Comparison of ENCODE assay signal across 1 worm cellular context in the genomic region with DNA sequence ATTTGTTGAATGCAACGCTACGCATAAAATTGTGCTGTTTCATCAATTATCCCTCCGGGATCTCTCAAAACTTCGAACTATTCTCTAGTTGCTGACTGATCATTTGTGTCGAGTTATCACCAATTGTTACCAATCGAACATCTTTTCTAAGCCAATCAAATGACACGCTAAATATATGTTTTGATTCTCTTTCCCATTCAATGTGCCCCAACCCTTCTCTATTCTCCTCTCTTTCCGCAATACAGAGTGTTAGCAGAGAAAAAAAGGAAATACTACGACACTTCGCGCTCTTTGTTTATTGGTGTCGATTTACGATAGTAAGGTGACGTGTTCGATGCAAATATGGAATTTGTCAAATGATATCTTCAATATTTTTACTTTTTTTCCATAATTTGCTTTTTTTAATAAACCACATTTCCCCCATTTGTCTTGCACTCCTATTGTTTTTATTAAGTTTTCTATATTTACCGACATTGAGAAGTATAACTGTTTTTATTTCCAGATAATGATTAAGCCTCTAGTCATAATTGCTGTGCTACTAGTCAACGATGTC.
TF ChIP-seq lines count a peak whose summit lies in the region.

TSS of gene nucb-1 (plus strand) at position 503 of the 553 bp plus-strand sequence.

TF ChIP-seq in whole organism, L4 larva, 104 proteins besides CTCF, POLR2A, EP300 and RAD21 (continued from another document):
- TF ChIP-seq pha-4 (GFP tag; IDR thresholded peaks at IDR 0.05; lab: Robert Waterston, UW) (no peak), pha-4 (tag; optimal IDR thresholded peaks at IDR 0.05; lab: Kevin White, UChicago) (peak; percentile 66), dmd-6 (GFP tag; IDR thresholded peaks at IDR 0.05; lab: Robert Waterston, UW) (peak; percentile 33; the same call in 1 of the 2 replicates), gei-8 (GFP tag; optimal IDR thresholded peaks at IDR 0.05; lab: Kevin White, UChicago) (no peak), ceh-82 (tag; optimal IDR thresholded peaks at IDR 0.05; lab: Kevin White, UChicago) (no peak), spr-3 (GFP tag; optimal IDR thresholded peaks at IDR 0.05; lab: Kevin White, UChicago) (no peak), nhr-42 (GFP tag; IDR thresholded peaks at IDR 0.05; lab: Robert Waterston, UW) (no peak), F49E8.2 (tag; optimal IDR thresholded peaks at IDR 0.05; lab: Kevin White, UChicago; ENCODE audit: borderline replicate concordance) (no peak), nhr-28 (tag; optimal IDR thresholded peaks at IDR 0.05; lab: Kevin White, UChicago) (peak; percentile 78), jun-1 (tag; optimal IDR thresholded peaks at IDR 0.05; lab: Kevin White, UChicago) (no peak), ceh-20 (GFP tag; IDR thresholded peaks at IDR 0.05; lab: Robert Waterston, UW) (no peak), F10B5.3 (tag; optimal IDR thresholded peaks at IDR 0.05; lab: Kevin White, UChicago) (no peak), hlh-30 (tag; optimal IDR thresholded peaks at IDR 0.05; lab: Kevin White, UChicago; ENCODE audit: insufficient read depth) (peak; percentile 78), egl-43 (GFP tag; IDR thresholded peaks at IDR 0.05; lab: Robert Waterston, UW) (no peak), daf-16 (GFP tag; optimal IDR thresholded peaks at IDR 0.05; lab: Kevin White, UChicago) (no peak), daf-16 (tag; optimal IDR thresholded peaks at IDR 0.05; lab: Kevin White, UChicago) (peak; percentile 50), zag-1 (tag; optimal IDR thresholded peaks at IDR 0.05; lab: Kevin White, UChicago) (no peak), R02D3.7 (tag; optimal IDR thresholded peaks at IDR 0.05; lab: Kevin White, UChicago) (peak; percentile 59), lin-38 (GFP tag; IDR thresholded peaks at IDR 0.05; lab: Robert Waterston, UW) (no peak), aha-1 (tag; lab: Kevin White, UChicago) (peak; percentile 59), mep-1 (tag; optimal IDR thresholded peaks at IDR 0.05; lab: Kevin White, UChicago) (peak; percentile 90), rbr-2 (tag; optimal IDR thresholded peaks at IDR 0.05; lab: Kevin White, UChicago) (peak; percentile 65), ZK546.5 (tag; optimal IDR thresholded peaks at IDR 0.05; lab: Kevin White, UChicago) (no peak), ceh-44 (GFP tag; IDR thresholded peaks at IDR 0.05; lab: Robert Waterston, UW) (no peak), ztf-11 (tag; optimal IDR thresholded peaks at IDR 0.05; lab: Kevin White, UChicago) (no peak), unc-130 (GFP tag; optimal IDR thresholded peaks at IDR 0.05; lab: Kevin White, UChicago) (no peak), saeg-2 (GFP tag; IDR thresholded peaks at IDR 0.05; lab: Robert Waterston, UW) (no peak), daf-8 (GFP tag; IDR thresholded peaks at IDR 0.05; lab: Robert Waterston, UW) (no peak), lin-1 (GFP tag; IDR thresholded peaks at IDR 0.05; lab: Robert Waterston, UW) (no peak), mxl-2 (GFP tag; conservative IDR thresholded peaks at IDR 0.05; lab: Robert Waterston, UW) (no peak)
